Fruit fly (Drosophila melanogaster): ENCODE results near the gene RhoGAPp190.

- TF ChIP-seq Dfd (GFP tag; optimal IDR thresholded peaks at IDR 0.05) (no peak), OdsH (GFP tag; optimal IDR thresholded peaks at IDR 0.05) (no peak), woc (GFP tag; optimal IDR thresholded peaks at IDR 0.05) (no peak), br (GFP tag; optimal IDR thresholded peaks at IDR 0.05) (no peak), sv (GFP tag; optimal IDR thresholded peaks at IDR 0.05) (no peak), Rel (GFP tag; optimal IDR thresholded peaks at IDR 0.05) (no peak), Rel (tag; optimal IDR thresholded peaks at IDR 0.05) (peak; percentile 77), lola (GFP tag; optimal IDR thresholded peaks at IDR 0.05) (no peak)
Measured at dm6 chrX:17651998-17652738, at the start of gene RhoGAPp190.

All from whole organism, wandering third instar larva.